ENCODE assay signal across 6 worm cellular contexts in the genomic region with DNA sequence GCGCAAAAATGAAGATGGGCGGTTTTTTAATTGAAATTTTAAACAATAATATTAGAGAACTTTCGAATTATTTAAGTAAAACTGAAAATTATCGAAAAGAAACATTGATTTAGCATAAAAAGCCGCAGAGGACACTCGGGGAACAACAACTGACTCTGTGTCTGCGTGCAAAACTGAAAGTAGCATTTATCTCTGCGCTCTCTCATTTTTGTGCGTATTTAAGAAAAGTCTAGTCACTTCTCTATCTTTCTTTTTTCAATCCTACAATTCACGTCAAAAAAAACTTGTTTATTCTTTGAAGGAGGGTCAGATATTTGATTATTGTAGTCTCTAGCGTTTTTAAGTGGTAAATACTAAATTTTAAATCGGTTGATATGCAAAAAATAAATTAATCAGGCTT.
TF ChIP-seq lines count a peak whose summit lies in the region.

No protein-coding gene starts in this region.

TF ChIP-seq in whole organism, L1 larva, 84 proteins besides CTCF, POLR2A, EP300 and RAD21 (continues in another document):
- TF ChIP-seq nhr-71 (tag; optimal IDR thresholded peaks at IDR 0.05; lab: Kevin White, UChicago) (peak; percentile 37), egl-27 (tag; optimal IDR thresholded peaks at IDR 0.05; lab: Kevin White, UChicago) (no peak), lsy-2 (tag; optimal IDR thresholded peaks at IDR 0.05; lab: Kevin White, UChicago) (peak; percentile 23 to 27), snu-23 (GFP tag; optimal IDR thresholded peaks at IDR 0.05; lab: Kevin White, UChicago) (peak; percentile 67), efl-1 (optimal IDR thresholded peaks at IDR 0.05; lab: Kevin White, UChicago) (peak in 1 of 2 experiments; percentile 18), efl-1 (GFP tag; optimal IDR thresholded peaks at IDR 0.05 in 1 of 2; lab: Kevin White, UChicago) (no peak), hpl-2 (GFP tag; optimal IDR thresholded peaks at IDR 0.05; lab: Kevin White, UChicago) (no peak), dpl-1 (GFP tag; optimal IDR thresholded peaks at IDR 0.05; lab: Kevin White, UChicago) (peak in 2 of 3 experiments; percentile 12 to 18), mep-1 (tag; optimal IDR thresholded peaks at IDR 0.05; lab: Kevin White, UChicago) (peak; percentile 15), lin-15B (tag; optimal IDR thresholded peaks at IDR 0.05; lab: Kevin White, UChicago) (no peak), ets-5 (GFP tag; IDR thresholded peaks at IDR 0.05; lab: Robert Waterston, UW) (no peak), lin-14 (GFP tag; optimal IDR thresholded peaks at IDR 0.05; lab: Kevin White, UChicago) (peak; percentile 82), nhr-20 (tag; optimal IDR thresholded peaks at IDR 0.05; lab: Kevin White, UChicago) (peak; percentile 72), fos-1 (tag; optimal IDR thresholded peaks at IDR 0.05; lab: Kevin White, UChicago) (no peak)

TF ChIP-seq in whole organism, L2 larva, 48 proteins besides CTCF, POLR2A, EP300 and RAD21 (continues in another document):
- peak; percentile 5 for TF ChIP-seq sma-9 (GFP tag; optimal IDR thresholded peaks at IDR 0.05; lab: Kevin White, UChicago)
- TF ChIP-seq sma-9 (tag; optimal IDR thresholded peaks at IDR 0.05; lab: Kevin White, UChicago): no peak
- TF ChIP-seq nhr-21 (tag; optimal IDR thresholded peaks at IDR 0.05; lab: Kevin White, UChicago): no peak
- no peak for TF ChIP-seq mbf-1 (tag; optimal IDR thresholded peaks at IDR 0.05; lab: Kevin White, UChicago)
- TF ChIP-seq ztf-4 (tag; optimal IDR thresholded peaks at IDR 0.05; lab: Kevin White, UChicago): peak; percentile 18
- TF ChIP-seq sma-3 (GFP tag; optimal IDR thresholded peaks at IDR 0.05; lab: Kevin White, UChicago): no peak
- peak; percentile 66 for TF ChIP-seq C34F6.9 (tag; optimal IDR thresholded peaks at IDR 0.05; lab: Kevin White, UChicago)
- TF ChIP-seq ceh-16 (tag; optimal IDR thresholded peaks at IDR 0.05; lab: Kevin White, UChicago): no peak
- TF ChIP-seq fos-1 (tag; optimal IDR thresholded peaks at IDR 0.05; lab: Kevin White, UChicago): no peak
- TF ChIP-seq dmd-4 (tag; optimal IDR thresholded peaks at IDR 0.05; lab: Kevin White, UChicago): no peak
- no peak for TF ChIP-seq gmeb-1 (tag; optimal IDR thresholded peaks at IDR 0.05; lab: Kevin White, UChicago)
- TF ChIP-seq nhr-77 (tag; optimal IDR thresholded peaks at IDR 0.05; lab: Kevin White, UChicago): no peak
- no peak for TF ChIP-seq nhr-12 (tag; optimal IDR thresholded peaks at IDR 0.05; lab: Kevin White, UChicago)
- no peak for TF ChIP-seq R02D3.7 (tag; optimal IDR thresholded peaks at IDR 0.05; lab: Kevin White, UChicago)
- TF ChIP-seq crh-2 (tag; optimal IDR thresholded peaks at IDR 0.05; lab: Kevin White, UChicago): no peak
- no peak for TF ChIP-seq alr-1 (tag; optimal IDR thresholded peaks at IDR 0.05; lab: Kevin White, UChicago)

TF ChIP-seq in whole organism, L3 larva, 47 proteins besides CTCF, POLR2A, EP300 and RAD21:
- TF ChIP-seq pha-4 (tag; optimal IDR thresholded peaks at IDR 0.05; lab: Kevin White, UChicago) (peak; percentile 29), fkh-10 (GFP tag; optimal IDR thresholded peaks at IDR 0.05; lab: Kevin White, UChicago) (no peak), nfya-1 (tag; optimal IDR thresholded peaks at IDR 0.05; lab: Kevin White, UChicago; ENCODE audit: insufficient read depth) (peak; percentile 43), elt-2 (tag; optimal IDR thresholded peaks at IDR 0.05; lab: Kevin White, UChicago) (peak; percentile 20), hmg-11 (tag; optimal IDR thresholded peaks at IDR 0.05; lab: Kevin White, UChicago) (peak; percentile 41), nhr-23 (tag; optimal IDR thresholded peaks at IDR 0.05; lab: Kevin White, UChicago) (no peak), ama-1 (optimal IDR thresholded peaks at IDR 0.05; lab: Kevin White, UChicago) (peak; percentile 17), daf-12 (tag; optimal IDR thresholded peaks at IDR 0.05; lab: Kevin White, UChicago) (no peak), fkh-2 (tag; optimal IDR thresholded peaks at IDR 0.05; lab: Kevin White, UChicago) (no peak)

TF ChIP-seq in whole organism, L4 larva, 104 proteins besides CTCF, POLR2A, EP300 and RAD21 (continues in another document):
- TF ChIP-seq rbr-2 (tag; optimal IDR thresholded peaks at IDR 0.05; lab: Kevin White, UChicago) (peak; percentile 14), hlh-30 (tag; optimal IDR thresholded peaks at IDR 0.05; lab: Kevin White, UChicago; ENCODE audit: insufficient read depth) (peak; percentile 41), ceh-32 (tag; optimal IDR thresholded peaks at IDR 0.05; lab: Kevin White, UChicago; ENCODE audit: poor library complexity) (no peak), spr-3 (GFP tag; optimal IDR thresholded peaks at IDR 0.05; lab: Kevin White, UChicago) (no peak), unc-130 (GFP tag; optimal IDR thresholded peaks at IDR 0.05; lab: Kevin White, UChicago) (no peak), tag-97 (GFP tag; IDR thresholded peaks at IDR 0.05; lab: Robert Waterston, UW) (no peak), arid-1 (GFP tag; conservative IDR thresholded peaks at IDR 0.05; lab: Robert Waterston, UW) (0 out of 2 replicates have a peak, but pooled peaks have one; percentile 13), zag-1 (tag; optimal IDR thresholded peaks at IDR 0.05; lab: Kevin White, UChicago) (no peak), egl-43 (GFP tag; IDR thresholded peaks at IDR 0.05; lab: Robert Waterston, UW) (no peak), sdz-12 (GFP tag; optimal IDR thresholded peaks at IDR 0.05; lab: Kevin White, UChicago) (no peak), nhr-11 (tag; optimal IDR thresholded peaks at IDR 0.05; lab: Kevin White, UChicago) (peak; percentile 68), aha-1 (tag; lab: Kevin White, UChicago) (peak; percentile 100), hlh-11 (tag; optimal IDR thresholded peaks at IDR 0.05; lab: Kevin White, UChicago) (peak; percentile 58), dmd-6 (GFP tag; IDR thresholded peaks at IDR 0.05; lab: Robert Waterston, UW) (peak; percentile 13; the same call in 1 of the 2 replicates), nhr-77 (tag; optimal IDR thresholded peaks at IDR 0.05; lab: Kevin White, UChicago) (peak; percentile 5), ceh-20 (GFP tag; IDR thresholded peaks at IDR 0.05; lab: Robert Waterston, UW) (no peak), dve-1 (tag; optimal IDR thresholded peaks at IDR 0.05; lab: Kevin White, UChicago; ENCODE audit: insufficient read depth) (peak; percentile 62)

TF ChIP-seq in whole organism, mixed stage, embryonic, 35 proteins besides CTCF, POLR2A, EP300 and RAD21:
- TF ChIP-seq hlh-1 (tag; optimal IDR thresholded peaks at IDR 0.05; lab: Kevin White, UChicago) (peak; percentile 86), ces-1 (GFP tag; optimal IDR thresholded peaks at IDR 0.05; lab: Kevin White, UChicago) (peak; percentile 41), unc-120 (tag; optimal IDR thresholded peaks at IDR 0.05; lab: Kevin White, UChicago; ENCODE audit: poor library complexity, severe bottlenecking) (peak; percentile 9), tbx-8 (GFP tag; optimal IDR thresholded peaks at IDR 0.05; lab: Kevin White, UChicago) (no peak), cnd-1 (tag; optimal IDR thresholded peaks at IDR 0.05; lab: Kevin White, UChicago) (no peak), unc-62 (GFP tag; optimal IDR thresholded peaks at IDR 0.05; lab: Kevin White, UChicago) (peak; percentile 10), lin-32 (GFP tag; optimal IDR thresholded peaks at IDR 0.05; lab: Kevin White, UChicago) (no peak), blmp-1 (tag; optimal IDR thresholded peaks at IDR 0.05; lab: Kevin White, UChicago) (no peak)

TF ChIP-seq in whole organism, young adult, 124 proteins besides CTCF, POLR2A, EP300 and RAD21:
- TF ChIP-seq mcd-1 (GFP tag; IDR thresholded peaks at IDR 0.05; lab: Robert Waterston, UW) (no peak), cebp-2 (GFP tag; IDR thresholded peaks at IDR 0.05; lab: Robert Waterston, UW) (no peak), somi-1 (GFP tag; optimal IDR thresholded peaks at IDR 0.05; lab: Kevin White, UChicago) (peak; percentile 7), madf-8 (GFP tag; conservative IDR thresholded peaks at IDR 0.05; lab: Robert Waterston, UW) (no peak), ccch-3 (GFP tag; optimal IDR thresholded peaks at IDR 0.05; lab: Kevin White, UChicago) (no peak), attf-5 (GFP tag; optimal IDR thresholded peaks at IDR 0.05; lab: Kevin White, UChicago) (peak; percentile 6), chd-7 (tag; optimal IDR thresholded peaks at IDR 0.05; lab: Kevin White, UChicago) (no peak), sdz-38 (tag; optimal IDR thresholded peaks at IDR 0.05; lab: Kevin White, UChicago) (no peak), ceh-100 (GFP tag; IDR thresholded peaks at IDR 0.05; lab: Robert Waterston, UW) (no peak), cebp-1 (GFP tag; IDR thresholded peaks at IDR 0.05; lab: Robert Waterston, UW) (no peak), cebp-1 (tag; optimal IDR thresholded peaks at IDR 0.05; lab: Kevin White, UChicago) (peak; percentile 36), mxl-1 (tag; optimal IDR thresholded peaks at IDR 0.05; lab: Kevin White, UChicago) (no peak), ceh-58 (GFP tag; IDR thresholded peaks at IDR 0.05; lab: Robert Waterston, UW) (no peak), pha-4 (tag; optimal IDR thresholded peaks at IDR 0.05; lab: Kevin White, UChicago) (no peak), snpc-4 (GFP tag; optimal IDR thresholded peaks at IDR 0.05; lab: Kevin White, UChicago) (no peak), snpc-4 (tag; optimal IDR thresholded peaks at IDR 0.05; lab: Kevin White, UChicago) (no peak), K12H6.12 (tag; optimal IDR thresholded peaks at IDR 0.05; lab: Kevin White, UChicago) (peak; percentile 2), rec-8 (tag; optimal IDR thresholded peaks at IDR 0.05; lab: Kevin White, UChicago) (no peak), Y53G8AR.9 (GFP tag; conservative IDR thresholded peaks at IDR 0.05; lab: Robert Waterston, UW) (0 out of 2 replicates have a peak, but pooled peaks have one; percentile 58), ztf-28 (GFP tag; IDR thresholded peaks at IDR 0.05; lab: Robert Waterston, UW) (no peak), hmg-1.2 (GFP tag; IDR thresholded peaks at IDR 0.05; lab: Robert Waterston, UW) (peak; percentile 54; the same call in 1 of the 2 replicates), egrh-3 (GFP tag; IDR thresholded peaks at IDR 0.05; lab: Robert Waterston, UW) (no peak), lin-40 (tag; optimal IDR thresholded peaks at IDR 0.05; lab: Kevin White, UChicago) (peak; percentile 32), unc-130 (GFP tag; optimal IDR thresholded peaks at IDR 0.05; lab: Kevin White, UChicago) (no peak), nhr-120 (GFP tag; IDR thresholded peaks at IDR 0.05; lab: Robert Waterston, UW) (no peak)
